Worm (Caenorhabditis elegans) whole organism, young adult: ENCODE results near the gene rsr-2.

Experiments used
- C17E4.6 ChIP-seq: fragments of 200-800 bp; sonication (Bioruptor generic); IDR thresholded peaks from 2 replicates; pipeline ENCODE4 v1.3.6; 2022; ENCODE audit warnings: missing genetic modification reagents, missing genetic modification characterization, missing compliant biosample characterization
- F37B4.10 ChIP-seq: fragments of 200-800 bp; sonication (Bioruptor generic); IDR thresholded peaks from 2 replicates; pipeline ENCODE4 v1.3.6; 2022; ENCODE audit warnings: missing genetic modification characterization, missing compliant biosample characterization
- Y95B8A.8 ChIP-seq: fragments of 200-800 bp; sonication (Bioruptor generic); IDR thresholded peaks from 2 replicates; pipeline ENCODE4 v1.3.6; 2022; ENCODE audit warnings: missing genetic modification reagents, missing genetic modification characterization, missing compliant biosample characterization
- aptf-2 ChIP-seq: fragments of 200-800 bp; sonication (Bioruptor generic); conservative IDR thresholded peaks from 2 replicates; pipeline ENCODE4 v1.3.6; 2022; ENCODE audit warnings: missing genetic modification reagents, missing genetic modification characterization, missing compliant biosample characterization
- let-607 ChIP-seq, 2 experiments: fragments of 200-800 bp in 1 of 2; sonication (Bioruptor generic) in 1 of 2; sonication (generic microtip) in 1 of 2; optimal IDR thresholded peaks; 2 replicates each; lab custom pipeline; 2016 to 2018; ENCODE audit warnings: mild to moderate bottlenecking in 2 of 2, missing compliant biosample characterization in 2 of 2, missing genetic modification characterization in 2 of 2, moderate library complexity in 2 of 2, missing genotype in 1 of 2
- nfyb-1 ChIP-seq: fragments of 200-800 bp; sonication (Bioruptor generic); IDR thresholded peaks from 2 replicates; pipeline ENCODE4 v1.3.6; 2022; ENCODE audit warnings: missing genetic modification reagents, missing genetic modification characterization, missing compliant biosample characterization
- nhr-80 ChIP-seq: sonication (generic microtip); optimal IDR thresholded peaks from 2 replicates; lab custom pipeline; 2016; ENCODE audit warnings: missing genetic modification characterization, missing compliant biosample characterization
- nhr-90 ChIP-seq: sonication (generic microtip); optimal IDR thresholded peaks from 2 replicates; lab custom pipeline; 2016; ENCODE audit warnings: missing genotype, mild to moderate bottlenecking, missing genetic modification characterization, missing compliant biosample characterization
- rcor-1 ChIP-seq: fragments of 200-800 bp; sonication (Bioruptor generic); IDR thresholded peaks from 2 replicates; pipeline ENCODE4 v1.3.6; 2022; ENCODE audit warnings: missing genetic modification reagents, missing genetic modification characterization, missing compliant biosample characterization
- xnd-1 ChIP-seq: sonication (generic microtip); optimal IDR thresholded peaks from 2 replicates; lab custom pipeline; 2016; ENCODE audit warnings: missing genotype, missing genetic modification reagents, missing genetic modification characterization, missing compliant biosample characterization
- ztf-25 ChIP-seq: fragments of 200-800 bp; sonication (Bioruptor generic); IDR thresholded peaks from 2 replicates; pipeline ENCODE4 v1.3.6; 2022; ENCODE audit warnings: missing genetic modification reagents, missing genetic modification characterization, missing compliant biosample characterization

DNA sequence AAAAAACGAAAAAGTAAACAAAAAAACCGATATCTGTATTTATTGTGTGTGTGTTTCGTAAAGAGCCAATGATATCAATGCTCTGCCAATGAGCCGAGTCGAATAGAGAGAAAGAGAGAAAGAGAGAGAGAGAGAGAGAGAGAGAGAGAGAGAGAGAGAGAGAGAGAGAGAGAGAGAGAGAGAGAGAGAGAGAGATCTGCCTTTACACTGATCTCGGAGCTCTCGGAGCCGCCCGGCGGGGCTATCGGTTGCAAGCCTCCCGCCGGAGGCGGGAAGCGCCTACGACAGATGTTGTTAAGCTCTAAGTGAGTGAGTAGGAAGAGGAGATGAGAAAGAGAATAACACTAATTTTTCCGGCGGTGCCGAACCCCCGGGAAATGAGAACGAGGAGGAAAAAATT lies 43.7 kb downstream of the rsr-2 start:
- no peak for TF ChIP-seq let-607 (tag; optimal IDR thresholded peaks at IDR 0.05; lab: Kevin White, UChicago)
- no peak for TF ChIP-seq C17E4.6 (GFP tag; lab: Robert Waterston, UW)
- no peak for TF ChIP-seq F37B4.10 (GFP tag; lab: Robert Waterston, UW)
- TF ChIP-seq rcor-1 (GFP tag; lab: Robert Waterston, UW): no peak
- TF ChIP-seq xnd-1 (tag; lab: Kevin White, UChicago): no peak
- TF ChIP-seq Y95B8A.8 (GFP tag; lab: Robert Waterston, UW): no peak
- no peak for TF ChIP-seq nfyb-1 (GFP tag; lab: Robert Waterston, UW)
- TF ChIP-seq nhr-90 (tag; lab: Kevin White, UChicago): no peak
- no peak for TF ChIP-seq aptf-2 (GFP tag; lab: Robert Waterston, UW)
- no peak for TF ChIP-seq ztf-25
- no peak for TF ChIP-seq nhr-80 (tag; lab: Kevin White, UChicago)
